Fruit fly (Drosophila melanogaster) whole organism, embryonic: ENCODE data around the gene Bro.
A peak's percentile ranks its signal among the peaks of the same experiment; 100 is the strongest.

ENCODE experiments used
- Adf1 ChIP-seq: fragments of 200-800 bp; sonication (Bioruptor generic); IDR thresholded peaks from 2 replicates; pipeline ENCODE4 v1.3.6; 2022; ENCODE audit warnings: missing biosample characterization, missing genetic modification characterization
- B-H1 ChIP-seq: fragments of 200-800 bp; sonication (Bioruptor generic); IDR thresholded peaks from 3 replicates; pipeline ENCODE4 v1.3.6; 2022; ENCODE audit warnings: missing biosample characterization, missing genetic modification characterization
- CG1024 ChIP-seq: fragments of 200-800 bp; sonication (Bioruptor generic); IDR thresholded peaks from 2 replicates; pipeline ENCODE4 v1.3.6; 2022; ENCODE audit warnings: missing biosample characterization, missing genetic modification characterization
- CG11456 ChIP-seq: fragments of 200-800 bp; sonication (Bioruptor generic); IDR thresholded peaks from 3 replicates; pipeline ENCODE4 v1.3.6; 2022; ENCODE audit warnings: missing biosample characterization, missing genetic modification characterization
- CG12219 ChIP-seq: fragments of 200-800 bp; sonication (Bioruptor generic); optimal IDR thresholded peaks from 3 replicates; lab custom pipeline; 2018; ENCODE audit warnings: missing biosample characterization, mild to moderate bottlenecking, missing genetic modification characterization
- CG12659 ChIP-seq: fragments of 200-800 bp; sonication (Bioruptor generic); optimal IDR thresholded peaks from 3 replicates; lab custom pipeline; 2017; ENCODE audit warnings: mild to moderate bottlenecking, missing biosample characterization, missing genetic modification reagents, missing genetic modification characterization
- CG14050 ChIP-seq: fragments of 200-800 bp; sonication (Bioruptor generic); IDR thresholded peaks from 3 replicates; pipeline ENCODE4 v1.3.6; 2022; ENCODE audit warnings: missing biosample characterization, missing genetic modification characterization
- CG15269 ChIP-seq: fragments of 200-800 bp; sonication (Bioruptor generic); optimal IDR thresholded peaks from 2 replicates; lab custom pipeline; 2018; ENCODE audit warnings: missing biosample characterization, mild to moderate bottlenecking, missing genetic modification characterization, moderate library complexity
- CG17568 ChIP-seq: fragments of 200-800 bp; sonication (Bioruptor generic); optimal IDR thresholded peaks from 2 replicates; lab custom pipeline; 2018; ENCODE audit warnings: missing biosample characterization, mild to moderate bottlenecking, missing genetic modification characterization, moderate library complexity
- CG18619 ChIP-seq: fragments of 200-800 bp; sonication (Bioruptor generic); optimal IDR thresholded peaks from 3 replicates; lab custom pipeline; 2017; ENCODE audit warnings: missing biosample characterization, mild to moderate bottlenecking, missing genetic modification characterization
- CG2199 ChIP-seq: fragments of 200-800 bp; sonication (Bioruptor generic); IDR thresholded peaks from 3 replicates; pipeline ENCODE4 v1.3.6; 2022; ENCODE audit warnings: missing biosample characterization, missing genetic modification characterization
- CG2712 ChIP-seq: fragments of 200-800 bp; optimal IDR thresholded peaks from 3 replicates; lab custom pipeline; 2019; ENCODE audit warnings: missing biosample characterization, mild to moderate bottlenecking, missing genetic modification characterization, moderate library complexity
- CG3163 ChIP-seq: fragments of 200-800 bp; sonication (Bioruptor generic); optimal IDR thresholded peaks from 3 replicates; lab custom pipeline; 2016; ENCODE audit warnings: missing biosample characterization, missing genetic modification characterization
- CG34422 ChIP-seq: fragments of 200-800 bp; sonication (Bioruptor generic); IDR thresholded peaks from 3 replicates; pipeline ENCODE4 v1.3.6; 2022; ENCODE audit warnings: missing biosample characterization, missing genetic modification characterization
- CG3726 ChIP-seq: fragments of 200-800 bp; sonication (Bioruptor generic); IDR thresholded peaks from 3 replicates; pipeline ENCODE4, ENCODE4 v1.3.6; 2022; ENCODE audit warnings: missing biosample characterization, missing genetic modification characterization
- CG4360 ChIP-seq: fragments of 200-800 bp; sonication (Bioruptor generic); IDR thresholded peaks from 2 replicates; pipeline ENCODE4 v1.3.6; 2022; ENCODE audit warnings: missing biosample characterization, missing genetic modification characterization
- CG4404 ChIP-seq: fragments of 200-800 bp; sonication (Bioruptor generic); IDR thresholded peaks from 2 replicates; pipeline ENCODE4 v1.3.6; 2022; ENCODE audit warnings: missing biosample characterization, missing genetic modification characterization
- CG6813 ChIP-seq: fragments of 200-800 bp; sonication (Bioruptor generic); optimal IDR thresholded peaks from 2 replicates; lab custom pipeline; 2017; ENCODE audit warnings: missing biosample characterization, missing genetic modification characterization, mild to moderate bottlenecking, moderate library complexity, missing genetic modification reagents
- CG8388 ChIP-seq: fragments of 200-800 bp; sonication (Bioruptor generic); optimal IDR thresholded peaks from 2 replicates; lab custom pipeline; 2019; ENCODE audit warnings: missing biosample characterization, mild to moderate bottlenecking, missing genetic modification characterization, moderate library complexity
- CkIIα-i1 ChIP-seq: fragments of 200-800 bp; sonication (Bioruptor generic); IDR thresholded peaks from 2 replicates; pipeline ENCODE4 v1.3.6; 2022; ENCODE audit warnings: missing biosample characterization, missing genetic modification characterization
- D ChIP-seq, 2 experiments: fragments of 200-800 bp in 1 of 2; fragments of >200 bp in 1 of 2; sonication (Bioruptor generic) in 1 of 2; optimal IDR thresholded peaks; 2 replicates in 1 of 2; 3 replicates in 1 of 2; lab custom pipeline; 2017; ENCODE audit warnings: mild to moderate bottlenecking in 1 of 2, missing biosample characterization in 1 of 2, missing genetic modification characterization in 1 of 2, missing genetic modification reagents in 1 of 2
- Dad ChIP-seq: fragments of 200-800 bp; sonication (Bioruptor generic); optimal IDR thresholded peaks from 3 replicates; lab custom pipeline; 2016; ENCODE audit warnings: missing biosample characterization, missing genetic modification characterization
- Elba2 ChIP-seq: fragments of 200-800 bp; sonication (Bioruptor generic); optimal IDR thresholded peaks from 3 replicates; lab custom pipeline; 2016; ENCODE audit warnings: missing biosample characterization, missing genetic modification characterization
- GATAe ChIP-seq: fragments of 200-800 bp; sonication (Bioruptor generic); conservative IDR thresholded peaks from 2 replicates; pipeline ENCODE4 v1.3.6; 2022; ENCODE audit warnings: missing biosample characterization, missing genetic modification characterization
- HLH3B ChIP-seq: fragments of 200-800 bp; sonication (Bioruptor generic); IDR thresholded peaks from 2 replicates; pipeline ENCODE4 v1.3.6; 2022; ENCODE audit warnings: missing biosample characterization, missing genetic modification characterization
- HmgD ChIP-seq: fragments of 200-800 bp; sonication (Bioruptor generic); optimal IDR thresholded peaks from 3 replicates; lab custom pipeline; 2016; ENCODE audit warnings: missing biosample characterization, missing genetic modification characterization
- Lim3 ChIP-seq: fragments of 200-800 bp; sonication (Bioruptor generic); IDR thresholded peaks from 2 replicates; pipeline ENCODE4 v1.3.6; 2022; ENCODE audit warnings: missing biosample characterization, missing genetic modification characterization
- Mes4 ChIP-seq: fragments of 200-800 bp; sonication (Bioruptor generic); optimal IDR thresholded peaks from 2 replicates; lab custom pipeline; 2016; ENCODE audit warnings: missing biosample characterization, missing genetic modification characterization
- NFAT ChIP-seq: fragments of 200-800 bp; sonication (Bioruptor generic); IDR thresholded peaks from 2 replicates; pipeline ENCODE4 v1.3.6; 2022; ENCODE audit warnings: missing biosample characterization, missing genetic modification characterization
- Opbp ChIP-seq: fragments of 200-800 bp; sonication (Bioruptor generic); IDR thresholded peaks from 3 replicates; pipeline ENCODE4 v1.3.6; 2022; ENCODE audit warnings: missing biosample characterization, missing genetic modification characterization; ENCODE audit not compliant: partially characterized antibody
- Ravus ChIP-seq: fragments of 200-800 bp; sonication (Bioruptor generic); IDR thresholded peaks from 2 replicates; pipeline ENCODE4 v1.3.6; 2022; ENCODE audit warnings: missing biosample characterization, missing genetic modification characterization
- Sox100B ChIP-seq: fragments of 200-800 bp; sonication (Bioruptor generic); optimal IDR thresholded peaks from 3 replicates; lab custom pipeline; 2018; ENCODE audit warnings: missing biosample characterization, mild to moderate bottlenecking, missing genetic modification characterization
- Sox102F ChIP-seq: fragments of 200-800 bp; sonication (Bioruptor generic); optimal IDR thresholded peaks from 2 replicates; lab custom pipeline; 2018; ENCODE audit warnings: missing biosample characterization, mild to moderate bottlenecking, missing genetic modification characterization, moderate library complexity
- Sry-β ChIP-seq: fragments of 200-800 bp; sonication (Bioruptor generic); optimal IDR thresholded peaks from 2 replicates; lab custom pipeline; 2018; ENCODE audit warnings: missing biosample characterization, mild to moderate bottlenecking, missing genetic modification characterization, moderate library complexity
- al ChIP-seq: fragments of 200-800 bp; sonication (Bioruptor generic); IDR thresholded peaks from 2 replicates; pipeline ENCODE4 v1.3.6; 2022; ENCODE audit warnings: missing biosample characterization, missing genetic modification characterization
- bab2 ChIP-seq: fragments of 200-800 bp; sonication (Bioruptor generic); optimal IDR thresholded peaks from 2 replicates; lab custom pipeline; 2016; ENCODE audit warnings: missing biosample characterization, missing genetic modification characterization
- bsh ChIP-seq, 2 experiments: fragments of 200-800 bp; sonication (Bioruptor generic); optimal IDR thresholded peaks; 2 replicates each; lab custom pipeline; 2017 to 2018; ENCODE audit warnings: mild to moderate bottlenecking in 2 of 2, missing biosample characterization in 2 of 2, missing genetic modification characterization in 2 of 2, moderate library complexity in 1 of 2
- dmrt99B ChIP-seq: fragments of 200-800 bp; sonication (Bioruptor generic); optimal IDR thresholded peaks from 2 replicates; lab custom pipeline; 2018; ENCODE audit warnings: missing biosample characterization, mild to moderate bottlenecking, missing genetic modification characterization, moderate library complexity
- ems ChIP-seq: fragments of 200-800 bp; sonication (Bioruptor generic); optimal IDR thresholded peaks from 3 replicates; lab custom pipeline; 2016; ENCODE audit warnings: missing biosample characterization, missing genetic modification characterization
- fd64A ChIP-seq: fragments of 200-800 bp; sonication (Bioruptor generic); optimal IDR thresholded peaks from 3 replicates; lab custom pipeline; 2018; ENCODE audit warnings: missing biosample characterization, mild to moderate bottlenecking, missing genetic modification characterization
- fd96Cb ChIP-seq: fragments of 200-800 bp; sonication (Bioruptor generic); optimal IDR thresholded peaks from 2 replicates; lab custom pipeline; 2018; ENCODE audit warnings: missing biosample characterization, mild to moderate bottlenecking, missing genetic modification characterization, moderate library complexity
- ind ChIP-seq: fragments of 200-800 bp; sonication (Bioruptor generic); optimal IDR thresholded peaks from 3 replicates; lab custom pipeline; 2016; ENCODE audit warnings: missing biosample characterization, missing genetic modification characterization
- mam ChIP-seq: fragments of 200-800 bp; sonication (Bioruptor generic); optimal IDR thresholded peaks from 3 replicates; lab custom pipeline; 2016; ENCODE audit warnings: missing biosample characterization, missing genetic modification characterization
- nau ChIP-seq: fragments of 200-800 bp; sonication (Bioruptor generic); optimal IDR thresholded peaks from 3 replicates; lab custom pipeline; 2017; ENCODE audit warnings: missing biosample characterization, mild to moderate bottlenecking, missing genetic modification characterization, missing genetic modification reagents
- otp ChIP-seq: fragments of 200-800 bp; sonication (Bioruptor generic); IDR thresholded peaks from 3 replicates; pipeline ENCODE4, ENCODE4 v1.3.6; 2022; ENCODE audit warnings: missing biosample characterization, missing genetic modification characterization
- pfk ChIP-seq: fragments of 200-800 bp; sonication (Bioruptor generic); optimal IDR thresholded peaks from 2 replicates; lab custom pipeline; 2018; ENCODE audit warnings: missing biosample characterization, mild to moderate bottlenecking, missing genetic modification characterization, moderate library complexity
- shn ChIP-seq: fragments of 200-800 bp; sonication (Bioruptor generic); optimal IDR thresholded peaks from 3 replicates; lab custom pipeline; 2016; ENCODE audit warnings: missing biosample characterization, missing genetic modification characterization
- sim ChIP-seq: fragments of 200-800 bp; sonication (Bioruptor generic); IDR thresholded peaks from 2 replicates; pipeline ENCODE4 v1.3.6; 2022; ENCODE audit warnings: missing biosample characterization, missing genetic modification characterization
- slbo ChIP-seq: fragments of 200-800 bp; sonication (Bioruptor generic); IDR thresholded peaks from 2 replicates; pipeline ENCODE4 v1.3.6; 2022; ENCODE audit warnings: missing biosample characterization, missing genetic modification characterization
- sug ChIP-seq: fragments of 200-800 bp; optimal IDR thresholded peaks from 2 replicates; lab custom pipeline; 2019; ENCODE audit warnings: missing biosample characterization, mild to moderate bottlenecking, missing genetic modification characterization, moderate library complexity
- twi ChIP-seq: fragments of 200-800 bp; optimal IDR thresholded peaks from 2 replicates; lab custom pipeline; 2019; ENCODE audit warnings: missing biosample characterization, mild to moderate bottlenecking, missing genetic modification characterization, moderate library complexity

The Bro gene

dm6 chr3L:1618116-1618727, 29.4 kb upstream of the Bro start, which contains the start of the genes CG13926, ABCB7 and CG33230 (continued):
- TF ChIP-seq Dad (GFP tag; lab: Kevin White, UChicago): no peak
- TF ChIP-seq CG4404 (GFP tag; lab: Robert Waterston, UW): no peak
- no peak for TF ChIP-seq fd96Cb (tag; lab: Kevin White, UChicago)
- no peak for TF ChIP-seq CG2712 (tag; lab: Kevin White, UChicago)
- no peak for TF ChIP-seq sim
- no peak for TF ChIP-seq NFAT (GFP tag; lab: Robert Waterston, UW)
- TF ChIP-seq Sox102F (GFP tag; lab: Kevin White, UChicago): no peak
- TF ChIP-seq pfk: no peak
- TF ChIP-seq Mes4 (GFP tag; lab: Kevin White, UChicago): no peak
- TF ChIP-seq CG8388: no peak
- TF ChIP-seq CG18619 (GFP tag; lab: Kevin White, UChicago): peak; percentile 14
- peak; percentile 60 for TF ChIP-seq sug (tag; lab: Kevin White, UChicago)
- no peak for TF ChIP-seq CkIIα-i1 (GFP tag; lab: Robert Waterston, UW)
- TF ChIP-seq otp: no peak
- TF ChIP-seq CG11456 (GFP tag; lab: Robert Waterston, UW): no peak
- TF ChIP-seq Opbp (GFP tag; lab: Robert Waterston, UW): no peak
- TF ChIP-seq dmrt99B (tag; lab: Kevin White, UChicago): no peak
- TF ChIP-seq nau (GFP tag; lab: Kevin White, UChicago): no peak
- TF ChIP-seq CG34422 (GFP tag; lab: Robert Waterston, UW): peak; percentile 60; the same call in 2 of the 3 replicates
- TF ChIP-seq fd64A (GFP tag; lab: Kevin White, UChicago): no peak
- TF ChIP-seq CG6813 (GFP tag; lab: Kevin White, UChicago): no peak
- no peak for TF ChIP-seq Elba2
- no peak for TF ChIP-seq CG12219 (GFP tag; lab: Kevin White, UChicago)
- TF ChIP-seq CG15269: no peak
- peak; percentile 63 for TF ChIP-seq CG12659 (GFP tag; lab: Kevin White, UChicago)
- peak; percentile 39; the same call in 1 of the 2 replicates for TF ChIP-seq slbo (GFP tag; lab: Robert Waterston, UW)
- TF ChIP-seq D (optimal IDR thresholded peaks at IDR 0.05; lab: Kevin White, UChicago): no peak
- no peak for TF ChIP-seq D (GFP tag; optimal IDR thresholded peaks at IDR 0.05; lab: Kevin White, UChicago)
- peak; percentile 57 for TF ChIP-seq mam (GFP tag; lab: Kevin White, UChicago)
- no peak for TF ChIP-seq twi (tag; lab: Kevin White, UChicago)
- TF ChIP-seq B-H1 (GFP tag; lab: Robert Waterston, UW): no peak
- no peak for TF ChIP-seq ems
- TF ChIP-seq CG2199 (GFP tag; lab: Robert Waterston, UW): no peak
- TF ChIP-seq HLH3B: no peak
- TF ChIP-seq Ravus: no peak
- peak; percentile 36 for TF ChIP-seq bab2 (GFP tag; lab: Kevin White, UChicago)
- TF ChIP-seq CG3163 (GFP tag; lab: Kevin White, UChicago): no peak
- TF ChIP-seq shn (GFP tag; lab: Kevin White, UChicago): no peak
- TF ChIP-seq HmgD (GFP tag; lab: Kevin White, UChicago): no peak
- TF ChIP-seq Lim3: no peak
- TF ChIP-seq CG4360 (GFP tag; lab: Robert Waterston, UW): no peak
- TF ChIP-seq CG14050 (GFP tag; lab: Robert Waterston, UW): no peak
- peak; percentile 27 for TF ChIP-seq ind
- TF ChIP-seq Sry-β: peak; percentile 93
- TF ChIP-seq Adf1: peak; percentile 20; the same call in 1 of the 2 replicates
- TF ChIP-seq GATAe: no peak
- no peak for TF ChIP-seq Sox100B (GFP tag; lab: Kevin White, UChicago)
- TF ChIP-seq CG3726 (GFP tag; lab: Robert Waterston, UW): no peak
- no peak for TF ChIP-seq CG17568 (GFP tag; lab: Kevin White, UChicago)
- no peak for TF ChIP-seq bsh (GFP tag; optimal IDR thresholded peaks at IDR 0.05; lab: Kevin White, UChicago)
- no peak for TF ChIP-seq al (GFP tag; lab: Robert Waterston, UW)
- no peak for TF ChIP-seq CG1024 (GFP tag; lab: Robert Waterston, UW)
